Worm (Caenorhabditis elegans) whole organism, early embryonic: Measurements from ENCODE around the gene F25H9.2.

ENCODE experiments used
- B0310.2 ChIP-seq: sonication (generic microtip); optimal IDR thresholded peaks from 2 replicates; lab custom pipeline; 2016; ENCODE audit warnings: mild to moderate bottlenecking, missing genetic modification characterization, missing compliant biosample characterization
- F13C5.2 ChIP-seq: sonication (generic microtip); optimal IDR thresholded peaks from 2 replicates; lab custom pipeline; 2017; ENCODE audit warnings: mild to moderate bottlenecking, missing genetic modification characterization, inconsistent platforms, missing compliant biosample characterization
- aly-1 ChIP-seq: sonication (generic microtip); optimal IDR thresholded peaks from 2 replicates; lab custom pipeline; 2016; ENCODE audit warnings: missing genetic modification characterization, missing compliant biosample characterization
- ama-1 ChIP-seq: fragments of 150-350 bp; optimal IDR thresholded peaks from 2 replicates; lab custom pipeline; 2014
- ceh-13 ChIP-seq: fragments of 200-800 bp; sonication (Bioruptor generic); optimal IDR thresholded peaks from 2 replicates; lab custom pipeline; 2018; ENCODE audit warnings: mild to moderate bottlenecking, missing genetic modification characterization, missing compliant biosample characterization
- ceh-36 ChIP-seq: sonication (generic microtip); optimal IDR thresholded peaks from 2 replicates; lab custom pipeline; 2016; ENCODE audit warnings: missing genetic modification characterization, inconsistent platforms, missing compliant biosample characterization
- ets-7 ChIP-seq: sonication (generic microtip); optimal IDR thresholded peaks from 2 replicates; lab custom pipeline; 2016; ENCODE audit warnings: missing genotype, missing genetic modification characterization, missing compliant biosample characterization
- flt-1 ChIP-seq: fragments of 200-800 bp; sonication (Bioruptor generic); IDR thresholded peaks from 2 replicates; pipeline ENCODE4 v1.3.6; 2022; ENCODE audit warnings: missing genetic modification characterization, missing compliant biosample characterization
- hmbx-1 ChIP-seq: sonication (generic microtip); optimal IDR thresholded peaks from 2 replicates; lab custom pipeline; 2016; ENCODE audit warnings: mild to moderate bottlenecking, missing genetic modification characterization, missing compliant biosample characterization
- hmg-4 ChIP-seq: fragments of 200-800 bp; sonication (Bioruptor generic); optimal IDR thresholded peaks from 2 replicates; lab custom pipeline; 2018; ENCODE audit warnings: mild to moderate bottlenecking, missing genetic modification characterization, missing compliant biosample characterization
- hnd-1 ChIP-seq: sonication (generic microtip); optimal IDR thresholded peaks from 2 replicates; lab custom pipeline; 2016; ENCODE audit warnings: missing genetic modification characterization, missing compliant biosample characterization
- pes-1 ChIP-seq: fragments of 200-800 bp; sonication (Bioruptor generic); IDR thresholded peaks from 2 replicates; pipeline ENCODE4 v1.3.6; 2022; ENCODE audit warnings: missing genetic modification reagents, missing genetic modification characterization, missing compliant biosample characterization
- scrt-1 ChIP-seq: fragments of 200-800 bp; sonication (Bioruptor generic); IDR thresholded peaks from 2 replicates; pipeline ENCODE4 v1.3.6; 2022; ENCODE audit warnings: missing genetic modification characterization, missing compliant biosample characterization
- sea-1 ChIP-seq: fragments of 200-800 bp; sonication (Bioruptor generic); conservative IDR thresholded peaks from 2 replicates; pipeline ENCODE4 v1.3.6; 2022; ENCODE audit warnings: missing genetic modification characterization, missing compliant biosample characterization
- tbx-11 ChIP-seq: fragments of 200-800 bp; sonication (Bioruptor generic); IDR thresholded peaks from 2 replicates; pipeline ENCODE4 v1.3.6; 2022; ENCODE audit warnings: missing genetic modification characterization, missing compliant biosample characterization
- tbx-37 ChIP-seq: fragments of 200-800 bp; sonication (Bioruptor generic); conservative IDR thresholded peaks from 2 replicates; pipeline ENCODE4 v1.3.6; 2022; ENCODE audit warnings: missing genetic modification reagents, missing genetic modification characterization, missing compliant biosample characterization
- tra-4 ChIP-seq: sonication (generic microtip); optimal IDR thresholded peaks from 2 replicates; lab custom pipeline; 2017; ENCODE audit warnings: missing genetic modification characterization, missing compliant biosample characterization

Gene F25H9.2

DNA sequence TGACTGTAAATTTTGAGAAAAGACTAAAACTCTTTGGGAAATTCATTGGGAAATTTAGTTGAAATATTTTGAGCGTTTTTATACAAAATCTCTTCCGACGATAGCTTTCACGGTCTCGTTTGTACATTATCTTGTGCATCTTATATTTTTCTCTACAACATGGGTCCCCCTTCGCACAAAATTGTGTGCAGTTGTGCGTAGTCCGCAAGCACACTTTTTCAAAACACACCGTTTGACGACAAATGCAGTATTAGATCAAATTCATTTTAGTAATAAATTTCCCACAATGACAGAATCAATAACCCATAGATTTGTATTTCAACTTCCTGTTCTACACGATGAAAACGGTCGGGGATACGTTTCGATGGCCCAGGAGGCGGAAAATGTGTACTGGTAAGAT lies at the start of gene F25H9.2:
TSS of gene F25H9.2 (plus strand) at position 226 of the 400 bp plus-strand sequence.
- TF ChIP-seq F13C5.2 (tag; lab: Kevin White, UChicago) (no peak), ceh-13 (GFP tag; lab: Kevin White, UChicago) (no peak), scrt-1 (GFP tag; lab: Robert Waterston, UW) (no peak), tbx-37 (GFP tag; lab: Robert Waterston, UW) (no peak), B0310.2 (tag; lab: Kevin White, UChicago) (no peak)

DNA sequence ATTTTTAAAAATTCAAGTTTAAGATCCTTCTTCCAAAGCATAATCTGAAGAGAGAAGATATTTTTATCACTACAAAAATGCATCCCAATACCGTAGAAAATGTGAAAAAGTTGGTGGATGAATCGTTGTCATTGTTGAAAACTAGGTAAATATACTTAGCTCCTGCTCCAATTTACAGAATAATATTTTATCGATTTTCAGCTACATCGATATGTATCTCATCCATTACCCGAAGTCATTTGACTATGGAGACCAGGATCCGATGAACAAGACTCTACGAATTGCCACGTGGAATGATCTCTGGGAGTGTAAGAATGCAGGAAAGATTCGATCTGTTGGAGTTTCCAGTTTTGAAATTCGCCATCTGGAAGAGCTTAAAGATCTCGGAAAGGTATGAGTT lies 49.4 kb upstream of the F25H9.2 start:
- TF ChIP-seq pes-1 (no peak), ceh-13 (GFP tag; lab: Kevin White, UChicago) (no peak), sea-1 (GFP tag; lab: Robert Waterston, UW) (no peak), hnd-1 (tag; lab: Kevin White, UChicago) (no peak), ama-1 (lab: Kevin White, UChicago) (no peak), hmg-4 (GFP tag; lab: Kevin White, UChicago) (no peak), tbx-11 (GFP tag; lab: Robert Waterston, UW) (no peak)

DNA sequence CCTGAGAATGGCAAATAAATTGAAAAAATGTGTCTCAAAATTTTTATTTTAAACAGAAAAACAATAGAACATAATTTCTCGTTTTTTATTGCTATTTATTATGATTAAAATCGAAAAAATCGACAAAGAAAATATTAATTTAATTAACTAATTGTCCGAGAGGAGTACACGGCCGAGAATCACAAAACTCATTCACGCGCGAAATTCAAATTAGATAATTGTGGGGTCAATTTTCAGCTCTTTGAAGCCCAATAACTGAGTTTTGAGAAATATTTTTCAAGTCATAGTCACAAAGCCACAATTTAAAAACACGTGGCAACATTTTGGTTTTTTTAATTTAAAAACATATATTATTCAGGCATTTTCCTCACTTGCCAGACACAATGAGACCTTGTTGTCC lies 48.8 kb upstream of the F25H9.2 start:
- TF ChIP-seq pes-1 = no peak; the same call in 1 of the 2 replicates
- no peak for TF ChIP-seq ceh-13 (GFP tag; lab: Kevin White, UChicago)
- TF ChIP-seq ceh-36 (tag; lab: Kevin White, UChicago) = no peak
- no peak for TF ChIP-seq hmbx-1 (tag; lab: Kevin White, UChicago)
- no peak for TF ChIP-seq F13C5.2 (tag; lab: Kevin White, UChicago)
- no peak for TF ChIP-seq tbx-11 (GFP tag; lab: Robert Waterston, UW)
- no peak for TF ChIP-seq hmg-4 (GFP tag; lab: Kevin White, UChicago)

DNA sequence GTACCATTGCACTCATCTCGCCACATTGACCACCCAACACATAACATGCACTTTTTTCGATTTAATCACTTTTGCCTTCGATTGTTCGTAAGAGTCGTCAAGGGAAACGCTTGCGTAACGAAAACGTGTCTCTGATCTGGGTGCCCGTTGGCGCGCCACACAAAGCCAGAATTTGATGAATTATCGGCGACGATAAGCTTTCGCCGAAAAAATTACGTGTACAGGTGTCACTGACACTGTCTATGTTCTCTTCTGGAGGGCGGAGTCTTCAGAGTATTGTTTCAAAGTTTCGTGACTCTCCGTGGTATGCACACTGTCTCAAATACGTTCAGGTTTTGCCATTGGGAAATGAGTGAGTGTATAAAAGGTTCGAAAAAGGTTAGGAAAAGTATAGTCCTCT lies 47.2 kb upstream of the F25H9.2 start, which contains the start of gene F53F1.4:
TSS of gene F53F1.4 (plus strand) at position 390 of the 400 bp plus-strand sequence.
- TF ChIP-seq ama-1 (lab: Kevin White, UChicago) (no peak), tbx-37 (GFP tag; lab: Robert Waterston, UW) (no peak), aly-1 (tag; lab: Kevin White, UChicago) (no peak), B0310.2 (tag; lab: Kevin White, UChicago) (no peak), tra-4 (no peak), hmg-4 (GFP tag; lab: Kevin White, UChicago) (no peak), hmbx-1 (tag; lab: Kevin White, UChicago) (no peak), tbx-11 (GFP tag; lab: Robert Waterston, UW) (no peak), ceh-36 (tag; lab: Kevin White, UChicago) (no peak)

DNA sequence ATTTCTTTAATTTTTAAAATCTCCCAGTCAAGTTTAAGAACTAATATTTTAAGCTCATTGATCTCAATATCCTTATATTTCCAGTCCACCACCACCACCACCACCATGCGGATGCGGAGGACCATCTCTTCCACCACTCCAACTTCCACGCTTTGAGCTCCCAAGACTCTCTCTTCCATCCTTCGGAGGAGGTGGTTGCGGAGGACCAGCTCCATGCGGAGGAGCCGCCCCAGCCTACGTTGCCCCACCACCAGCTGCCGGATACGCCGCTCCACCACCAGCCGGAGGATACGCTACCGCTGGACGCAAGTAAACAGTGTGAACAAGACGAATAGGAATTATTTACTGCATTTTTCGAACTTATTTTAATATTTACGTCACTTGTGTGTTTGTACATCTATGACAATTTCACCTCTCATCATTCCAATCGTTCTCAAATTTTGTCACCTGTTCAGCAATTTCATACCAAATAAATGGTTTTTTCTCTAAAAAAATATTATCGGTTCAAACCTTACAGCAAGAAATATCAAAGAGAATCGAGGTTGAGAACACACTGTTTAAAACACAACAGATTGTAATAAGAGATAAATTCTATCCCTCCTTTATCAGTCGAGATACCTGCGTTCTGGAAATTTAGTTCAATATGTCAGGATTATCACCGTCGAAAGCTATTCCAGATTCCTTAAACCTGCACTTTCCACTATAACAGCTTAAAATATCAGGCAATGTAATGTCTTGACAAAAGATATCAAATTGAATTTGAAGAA lies 46.5 kb upstream of the F25H9.2 start:
- TF ChIP-seq tbx-11 (GFP tag; lab: Robert Waterston, UW) (no peak), flt-1 (GFP tag; lab: Robert Waterston, UW) (no peak), hmg-4 (GFP tag; lab: Kevin White, UChicago) (no peak), hmbx-1 (tag; lab: Kevin White, UChicago) (no peak), ceh-36 (tag; lab: Kevin White, UChicago) (no peak), pes-1 (no peak; the same call in 1 of the 2 replicates), scrt-1 (GFP tag; lab: Robert Waterston, UW) (no peak), aly-1 (tag; lab: Kevin White, UChicago) (no peak), ceh-13 (GFP tag; lab: Kevin White, UChicago) (no peak), sea-1 (GFP tag; lab: Robert Waterston, UW) (no peak; the same call in 1 of the 2 replicates), F13C5.2 (tag; lab: Kevin White, UChicago) (no peak), ets-7 (no peak), hnd-1 (tag; lab: Kevin White, UChicago) (no peak), tra-4 (no peak), B0310.2 (tag; lab: Kevin White, UChicago) (no peak), tbx-37 (GFP tag; lab: Robert Waterston, UW) (no peak), ama-1 (lab: Kevin White, UChicago) (no peak)

DNA sequence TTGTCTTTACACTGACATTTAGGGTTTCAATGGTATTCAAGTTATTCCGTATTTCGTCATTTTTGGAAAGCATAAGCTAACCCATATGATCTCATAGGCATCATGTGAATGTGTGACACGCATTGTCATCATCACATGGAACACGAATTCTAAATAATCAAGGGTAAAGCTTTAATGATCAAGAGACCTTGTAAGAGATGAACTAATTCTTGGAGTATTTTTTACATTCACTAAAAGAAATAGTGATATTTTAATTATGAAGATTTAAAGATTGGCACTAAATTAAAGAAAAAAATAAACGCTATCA lies 45.9 kb upstream of the F25H9.2 start:
- TF ChIP-seq sea-1 (GFP tag; lab: Robert Waterston, UW) (no peak), ceh-13 (GFP tag; lab: Kevin White, UChicago) (no peak), F13C5.2 (tag; lab: Kevin White, UChicago) (no peak), flt-1 (GFP tag; lab: Robert Waterston, UW) (no peak), B0310.2 (tag; lab: Kevin White, UChicago) (no peak), ets-7 (no peak), scrt-1 (GFP tag; lab: Robert Waterston, UW) (no peak), tbx-37 (GFP tag; lab: Robert Waterston, UW) (no peak), hmg-4 (GFP tag; lab: Kevin White, UChicago) (no peak), tbx-11 (GFP tag; lab: Robert Waterston, UW) (no peak), pes-1 (no peak), ama-1 (lab: Kevin White, UChicago) (no peak), hnd-1 (tag; lab: Kevin White, UChicago) (no peak), ceh-36 (tag; lab: Kevin White, UChicago) (no peak), tra-4 (no peak), aly-1 (tag; lab: Kevin White, UChicago) (no peak), hmbx-1 (tag; lab: Kevin White, UChicago) (no peak)

DNA sequence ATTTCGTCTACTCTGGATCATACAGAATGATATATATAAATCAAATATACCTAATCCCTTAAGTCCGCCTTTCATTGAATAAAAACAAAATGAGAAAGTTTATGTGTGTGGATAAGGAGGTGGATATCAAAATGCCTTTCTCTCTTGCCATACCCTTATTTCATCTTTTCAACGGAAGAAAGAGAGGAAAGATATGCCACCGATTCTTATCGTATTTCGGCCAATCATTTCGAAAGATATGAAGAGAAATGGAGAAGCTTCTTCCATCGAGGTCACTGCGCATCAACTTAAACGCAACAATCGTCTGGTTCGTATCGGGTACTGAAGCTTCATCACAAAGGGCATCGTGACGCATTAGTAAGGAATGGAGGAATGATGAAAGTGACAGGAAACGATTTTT lies 44.6 kb upstream of the F25H9.2 start:
- TF ChIP-seq tbx-37 (GFP tag; lab: Robert Waterston, UW) (no peak), aly-1 (tag; lab: Kevin White, UChicago) (no peak), flt-1 (GFP tag; lab: Robert Waterston, UW) (no peak), pes-1 (no peak)
